Worm (Caenorhabditis elegans) whole organism, young adult: ENCODE data around the gene lido-18.

ENCODE experiments used
- B0019.2 ChIP-seq: fragments of 200-800 bp; sonication (Bioruptor generic); conservative IDR thresholded peaks from 2 replicates; pipeline ENCODE4 v1.3.6; 2022; ENCODE audit warnings: missing genetic modification reagents, missing genetic modification characterization, missing compliant biosample characterization
- C06A6.2 ChIP-seq: fragments of 200-800 bp; sonication (Bioruptor generic); conservative IDR thresholded peaks from 2 replicates; pipeline ENCODE4 v1.3.6; 2022; ENCODE audit warnings: missing genetic modification characterization, missing compliant biosample characterization
- C17E4.6 ChIP-seq: fragments of 200-800 bp; sonication (Bioruptor generic); IDR thresholded peaks from 2 replicates; pipeline ENCODE4 v1.3.6; 2022; ENCODE audit warnings: missing genetic modification reagents, missing genetic modification characterization, missing compliant biosample characterization
- F57A8.1 ChIP-seq: fragments of 200-800 bp; sonication (Bioruptor generic); optimal IDR thresholded peaks from 2 replicates; lab custom pipeline; 2018; ENCODE audit warnings: mild to moderate bottlenecking, missing genetic modification characterization, moderate library complexity, missing compliant biosample characterization
- F57C9.4 ChIP-seq: sonication (generic microtip); optimal IDR thresholded peaks from 2 replicates; lab custom pipeline; 2017; ENCODE audit warnings: mild to moderate bottlenecking, missing genetic modification characterization, missing compliant biosample characterization
- T26A5.8 ChIP-seq: sonication (generic microtip); optimal IDR thresholded peaks from 2 replicates; lab custom pipeline; 2016; ENCODE audit warnings: missing genetic modification characterization, missing compliant biosample characterization
- Y56A3A.18 ChIP-seq: fragments of 200-800 bp; sonication (Bioruptor generic); IDR thresholded peaks from 2 replicates; pipeline ENCODE4 v1.3.6; 2022; ENCODE audit warnings: missing genetic modification reagents, missing genetic modification characterization, missing compliant biosample characterization
- Y95B8A.8 ChIP-seq: fragments of 200-800 bp; sonication (Bioruptor generic); IDR thresholded peaks from 2 replicates; pipeline ENCODE4 v1.3.6; 2022; ENCODE audit warnings: missing genetic modification reagents, missing genetic modification characterization, missing compliant biosample characterization
- akir-1 ChIP-seq: fragments of 200-800 bp; sonication (Bioruptor generic); optimal IDR thresholded peaks from 2 replicates; lab custom pipeline; 2018; ENCODE audit warnings: mild to moderate bottlenecking, missing genetic modification characterization, moderate library complexity, missing compliant biosample characterization
- atf-7 ChIP-seq: sonication (generic microtip); optimal IDR thresholded peaks from 2 replicates; lab custom pipeline; 2017; ENCODE audit warnings: mild to moderate bottlenecking, missing genetic modification characterization, missing compliant biosample characterization
- ceh-58 ChIP-seq: fragments of 200-800 bp; sonication (Bioruptor generic); IDR thresholded peaks from 2 replicates; pipeline ENCODE4 v1.3.6; 2022; ENCODE audit warnings: missing genetic modification characterization, missing compliant biosample characterization
- ceh-91 ChIP-seq: fragments of 200-800 bp; sonication (Bioruptor generic); IDR thresholded peaks from 2 replicates; pipeline ENCODE4 v1.3.6; 2022; ENCODE audit warnings: missing genetic modification reagents, missing genetic modification characterization, missing compliant biosample characterization
- die-1 ChIP-seq: sonication (generic microtip); optimal IDR thresholded peaks from 2 replicates; lab custom pipeline; 2016; ENCODE audit warnings: missing genotype, mild to moderate bottlenecking, missing genetic modification characterization, missing compliant biosample characterization
- egl-18 ChIP-seq: fragments of 200-800 bp; sonication (Bioruptor generic); IDR thresholded peaks from 2 replicates; pipeline ENCODE4 v1.3.6; 2022; ENCODE audit warnings: missing genetic modification reagents, missing genetic modification characterization, missing compliant biosample characterization
- egl-44 ChIP-seq: fragments of 200-800 bp; sonication (Bioruptor generic); IDR thresholded peaks from 2 replicates; pipeline ENCODE4 v1.3.6; 2022; ENCODE audit warnings: missing genetic modification reagents, missing genetic modification characterization, missing compliant biosample characterization
- ets-4 ChIP-seq: fragments of 200-800 bp; sonication (Bioruptor generic); optimal IDR thresholded peaks from 2 replicates; lab custom pipeline; 2018; ENCODE audit warnings: mild to moderate bottlenecking, missing genetic modification characterization, missing compliant biosample characterization
- gei-17 ChIP-seq: fragments of 200-800 bp; sonication (Bioruptor generic); optimal IDR thresholded peaks from 2 replicates; lab custom pipeline; 2018; ENCODE audit warnings: mild to moderate bottlenecking, missing genetic modification characterization, missing compliant biosample characterization
- him-1 ChIP-seq: sonication (generic microtip); optimal IDR thresholded peaks from 2 replicates; lab custom pipeline; 2016; ENCODE audit warnings: missing genotype, missing genetic modification reagents, missing genetic modification characterization, missing compliant biosample characterization
- hmg-20 ChIP-seq: fragments of 200-800 bp; sonication (Bioruptor generic); IDR thresholded peaks from 2 replicates; pipeline ENCODE4 v1.3.6; 2022; ENCODE audit warnings: missing genetic modification reagents, missing genetic modification characterization, missing compliant biosample characterization
- hrde-1 ChIP-seq: sonication (generic microtip); optimal IDR thresholded peaks from 2 replicates; lab custom pipeline; 2016; ENCODE audit warnings: missing genetic modification characterization, mild to moderate bottlenecking, missing compliant biosample characterization, moderate library complexity, missing genotype, missing genetic modification reagents, borderline replicate concordance
- lag-1 ChIP-seq: fragments of 200-800 bp; sonication (Bioruptor generic); IDR thresholded peaks from 2 replicates; pipeline ENCODE4 v1.3.6; 2022; ENCODE audit warnings: missing genetic modification reagents, missing genetic modification characterization, missing compliant biosample characterization
- let-607 ChIP-seq, 2 experiments: fragments of 200-800 bp in 1 of 2; sonication (Bioruptor generic) in 1 of 2; sonication (generic microtip) in 1 of 2; optimal IDR thresholded peaks; 2 replicates each; lab custom pipeline; 2016 to 2018; ENCODE audit warnings: mild to moderate bottlenecking in 2 of 2, missing compliant biosample characterization in 2 of 2, missing genetic modification characterization in 2 of 2, moderate library complexity in 2 of 2, missing genotype in 1 of 2
- lin-35 ChIP-seq, 3 experiments: fragments of 150-350 bp in 2 of 3; sonication (generic microtip) in 1 of 3; optimal IDR thresholded peaks; 2 replicates each; lab custom pipeline; 2014 to 2018; ENCODE audit warnings: missing biosample characterization in 3 of 3, missing genetic modification characterization in 3 of 3, missing genetic modification reagents in 3 of 3
- lin-40 ChIP-seq: sonication (generic microtip); optimal IDR thresholded peaks from 2 replicates; lab custom pipeline; 2016; ENCODE audit warnings: missing genetic modification characterization, mild to moderate bottlenecking, missing compliant biosample characterization, missing genotype, missing genetic modification reagents
- madf-8 ChIP-seq: fragments of 200-800 bp; sonication (Bioruptor generic); conservative IDR thresholded peaks from 2 replicates; pipeline ENCODE4 v1.3.6; 2022; ENCODE audit warnings: missing genetic modification reagents, missing genetic modification characterization, missing compliant biosample characterization
- mes-4 ChIP-seq: sonication (generic microtip); optimal IDR thresholded peaks from 2 replicates; lab custom pipeline; 2016; ENCODE audit warnings: missing genotype, missing genetic modification characterization, missing compliant biosample characterization
- nhr-80 ChIP-seq: sonication (generic microtip); optimal IDR thresholded peaks from 2 replicates; lab custom pipeline; 2016; ENCODE audit warnings: missing genetic modification characterization, missing compliant biosample characterization
- nhr-90 ChIP-seq: sonication (generic microtip); optimal IDR thresholded peaks from 2 replicates; lab custom pipeline; 2016; ENCODE audit warnings: missing genotype, mild to moderate bottlenecking, missing genetic modification characterization, missing compliant biosample characterization
- pbrm-1 ChIP-seq: fragments of 200-800 bp; sonication (Bioruptor generic); IDR thresholded peaks from 2 replicates; pipeline ENCODE4 v1.3.6; 2022; ENCODE audit warnings: missing genetic modification reagents, missing genetic modification characterization, missing compliant biosample characterization
- tbp1 ChIP-seq: fragments of 200-800 bp; sonication (Bioruptor generic); optimal IDR thresholded peaks from 2 replicates; lab custom pipeline; 2018; ENCODE audit warnings: mild to moderate bottlenecking, missing genetic modification characterization, missing compliant biosample characterization
- tbx-9 ChIP-seq: sonication (generic microtip); optimal IDR thresholded peaks from 2 replicates; lab custom pipeline; 2016; ENCODE audit warnings: borderline replicate concordance, missing genetic modification characterization, inconsistent platforms, missing compliant biosample characterization
- unc-130 ChIP-seq: sonication (generic microtip); optimal IDR thresholded peaks from 2 replicates; lab custom pipeline; 2016; ENCODE audit warnings: missing genetic modification reagents, missing genetic modification characterization, missing compliant biosample characterization
- unc-62 ChIP-seq: fragments of 150-350 bp; optimal IDR thresholded peaks from 2 replicates; lab custom pipeline; 2014; ENCODE audit warnings: missing biosample characterization, missing genetic modification reagents, missing genetic modification characterization
- ztf-18 ChIP-seq: sonication (generic microtip); optimal IDR thresholded peaks from 2 replicates; lab custom pipeline; 2016; ENCODE audit warnings: missing genotype, mild to moderate bottlenecking, missing genetic modification characterization, missing compliant biosample characterization

The lido-18 gene

ce11 chrIII:7618294-7618693 lies 43.8 kb upstream of the lido-18 start (continued):
- TF ChIP-seq let-607 (tag; optimal IDR thresholded peaks at IDR 0.05; lab: Kevin White, UChicago) = no peak
- no peak for TF ChIP-seq hrde-1
- no peak for TF ChIP-seq ets-4 (GFP tag; lab: Kevin White, UChicago)
- TF ChIP-seq ztf-18 (tag; lab: Kevin White, UChicago) = no peak

- TF ChIP-seq Y56A3A.18 (GFP tag; lab: Robert Waterston, UW) (no peak), ceh-58 (GFP tag; lab: Robert Waterston, UW) (0 out of 2 replicates have a peak, but pooled peaks have one; percentile 30)
Observed at ce11 chrIII:7619846-7620245, 42.2 kb upstream of the lido-18 start.

- TF ChIP-seq unc-62 (GFP tag; lab: Kevin White, UChicago) (peak; percentile 69), lin-40 (tag; lab: Kevin White, UChicago) (no peak)
Observed at ce11 chrIII:7621355-7621754, 40.7 kb upstream of the lido-18 start.

ce11 chrIII:7622922-7623321 lies 39.2 kb upstream of the lido-18 start:
- no peak for TF ChIP-seq gei-17 (GFP tag; lab: Kevin White, UChicago)
- no peak for TF ChIP-seq egl-18 (GFP tag; lab: Robert Waterston, UW)
- TF ChIP-seq ceh-58 (GFP tag; lab: Robert Waterston, UW) = no peak
- TF ChIP-seq ceh-91 (GFP tag; lab: Robert Waterston, UW) = no peak
- TF ChIP-seq tbx-9 (tag; lab: Kevin White, UChicago) = no peak
- no peak for TF ChIP-seq madf-8 (GFP tag; lab: Robert Waterston, UW)
- no peak for TF ChIP-seq C06A6.2 (GFP tag; lab: Robert Waterston, UW)
- TF ChIP-seq Y95B8A.8 = no peak
- no peak for TF ChIP-seq C17E4.6 (GFP tag; lab: Robert Waterston, UW)
- TF ChIP-seq F57C9.4 = no peak
- no peak for TF ChIP-seq nhr-80 (tag; lab: Kevin White, UChicago)
- TF ChIP-seq die-1 (tag; lab: Kevin White, UChicago) = no peak
- TF ChIP-seq egl-44 (GFP tag; lab: Robert Waterston, UW) = no peak
- no peak for TF ChIP-seq nhr-90 (tag; lab: Kevin White, UChicago)
- TF ChIP-seq hrde-1 = no peak

- TF ChIP-seq lin-35 (GFP tag; optimal IDR thresholded peaks at IDR 0.05; lab: Kevin White, UChicago) (no peak), hmg-20 (GFP tag; lab: Robert Waterston, UW) (no peak), unc-130 (GFP tag; lab: Kevin White, UChicago) (no peak), egl-18 (GFP tag; lab: Robert Waterston, UW) (no peak), tbp1 (GFP tag; lab: Kevin White, UChicago) (no peak), him-1 (no peak), pbrm-1 (GFP tag; lab: Robert Waterston, UW) (no peak), die-1 (tag; lab: Kevin White, UChicago) (no peak), B0019.2 (GFP tag; lab: Robert Waterston, UW) (no peak), F57A8.1 (GFP tag; lab: Kevin White, UChicago) (no peak), ceh-58 (GFP tag; lab: Robert Waterston, UW) (no peak), lag-1 (no peak), ceh-91 (GFP tag; lab: Robert Waterston, UW) (no peak), T26A5.8 (tag; lab: Kevin White, UChicago) (no peak), akir-1 (no peak), mes-4 (tag; lab: Kevin White, UChicago) (no peak), atf-7 (tag; lab: Kevin White, UChicago) (no peak)
Observed at ce11 chrIII:7625086-7625485, 37.0 kb upstream of the lido-18 start, which contains the start of gene fbn-1. TSS of gene fbn-1 (plus strand) at chrIII:7625386.
